Fruit fly (Drosophila melanogaster): ENCODE results near the gene CG13625.

DNA sequence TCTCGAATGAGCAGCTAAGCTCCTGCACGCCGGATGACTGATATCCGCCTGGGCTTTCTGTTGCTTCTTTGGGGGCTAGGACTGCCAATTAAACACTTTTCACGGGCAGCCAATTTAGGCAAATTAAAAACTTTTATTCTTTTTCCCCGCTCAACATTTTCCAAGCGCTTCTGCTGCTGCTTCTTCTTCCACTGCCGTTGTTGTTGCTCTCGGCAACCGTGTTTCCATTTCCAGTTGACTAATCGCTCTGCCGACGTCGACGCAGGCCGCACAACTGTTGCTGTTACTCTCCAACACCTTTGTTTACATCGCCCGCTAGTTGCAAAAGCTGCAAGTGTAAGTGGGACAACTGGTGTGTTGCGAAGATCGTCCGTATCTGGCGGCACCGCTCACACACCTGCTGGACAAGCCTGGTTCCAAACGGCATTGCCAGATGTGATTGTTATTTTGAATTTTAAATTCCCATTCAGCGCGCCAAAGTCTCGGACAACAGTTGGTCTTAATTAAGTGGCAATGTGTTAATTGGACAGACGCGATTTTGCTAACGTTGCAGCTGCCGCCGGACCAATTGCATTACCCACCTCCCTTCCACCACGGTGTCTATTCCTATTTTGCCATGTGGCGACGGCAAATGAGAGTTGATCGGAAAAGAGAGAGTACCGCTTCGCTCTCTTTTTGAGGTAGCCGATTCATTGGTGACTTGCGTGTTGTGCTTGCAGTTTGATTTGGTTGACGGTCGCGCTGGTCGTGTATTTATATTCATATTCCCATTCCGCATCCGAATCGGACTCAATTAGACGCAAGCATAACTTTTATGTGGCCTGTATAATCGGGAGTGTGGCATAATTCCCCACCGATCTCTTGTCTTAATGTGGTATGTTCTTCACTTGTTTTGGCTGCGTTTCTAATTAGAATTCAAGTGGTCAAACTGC lies 45.2 kb upstream of the CG13625 start, which contains the start of gene Wsck:
- no peak for TF ChIP-seq jim (GFP tag; optimal IDR thresholded peaks at IDR 0.05)
- TF ChIP-seq Hr78 (GFP tag; optimal IDR thresholded peaks at IDR 0.05), result no peak
